Worm (Caenorhabditis elegans) whole organism, early embryonic: Measurements from ENCODE around the gene F54E2.9.

Experiments
- F13C5.2 ChIP-seq: sonication (generic microtip); optimal IDR thresholded peaks from 2 replicates; lab custom pipeline; 2017; ENCODE audit warnings: mild to moderate bottlenecking, missing genetic modification characterization, inconsistent platforms, missing compliant biosample characterization
- ama-1 ChIP-seq: fragments of 150-350 bp; optimal IDR thresholded peaks from 2 replicates; lab custom pipeline; 2014
- ceh-36 ChIP-seq: sonication (generic microtip); optimal IDR thresholded peaks from 2 replicates; lab custom pipeline; 2016; ENCODE audit warnings: missing genetic modification characterization, inconsistent platforms, missing compliant biosample characterization
- ets-7 ChIP-seq: sonication (generic microtip); optimal IDR thresholded peaks from 2 replicates; lab custom pipeline; 2016; ENCODE audit warnings: missing genotype, missing genetic modification characterization, missing compliant biosample characterization
- tbx-11 ChIP-seq: fragments of 200-800 bp; sonication (Bioruptor generic); IDR thresholded peaks from 2 replicates; pipeline ENCODE4 v1.3.6; 2022; ENCODE audit warnings: missing genetic modification characterization, missing compliant biosample characterization
- tbx-37 ChIP-seq: fragments of 200-800 bp; sonication (Bioruptor generic); conservative IDR thresholded peaks from 2 replicates; pipeline ENCODE4 v1.3.6; 2022; ENCODE audit warnings: missing genetic modification reagents, missing genetic modification characterization, missing compliant biosample characterization

ce11 chrV:2832666-2833065, 18.9 kb upstream of the F54E2.9 start, which contains the start of gene srj-50:
- TF ChIP-seq ets-7 (tag; lab: Kevin White, UChicago) (no peak), tbx-11 (no peak), F13C5.2 (tag; lab: Kevin White, UChicago) (no peak), tbx-37 (no peak), ceh-36 (tag; lab: Kevin White, UChicago) (no peak), ama-1 (lab: Kevin White, UChicago) (no peak)
